Fruit fly (Drosophila melanogaster) whole organism, embryonic: ENCODE results near the gene CG8891.

Experiments
- BtbVII ChIP-seq: fragments of 200-800 bp; sonication (Bioruptor generic); optimal IDR thresholded peaks from 3 replicates; lab custom pipeline; 2017; ENCODE audit warnings: missing biosample characterization, mild to moderate bottlenecking, missing genetic modification characterization
- CG10147 ChIP-seq: fragments of 200-800 bp; sonication (Bioruptor generic); optimal IDR thresholded peaks from 2 replicates; lab custom pipeline; 2019; ENCODE audit warnings: missing biosample characterization, mild to moderate bottlenecking, missing genetic modification characterization, moderate library complexity
- CG10267 ChIP-seq: fragments of 200-800 bp; sonication (Bioruptor generic); optimal IDR thresholded peaks from 2 replicates; lab custom pipeline; 2018; ENCODE audit warnings: missing biosample characterization, mild to moderate bottlenecking, missing genetic modification characterization, moderate library complexity
- CG13123 ChIP-seq: fragments of 200-800 bp; sonication (Bioruptor generic); optimal IDR thresholded peaks from 2 replicates; lab custom pipeline; 2016; ENCODE audit warnings: missing biosample characterization, missing genetic modification characterization
- CG13296 ChIP-seq: fragments of 200-800 bp; sonication (Bioruptor generic); optimal IDR thresholded peaks from 3 replicates; lab custom pipeline; 2018; ENCODE audit warnings: missing biosample characterization, mild to moderate bottlenecking, missing genetic modification characterization
- CG14014 ChIP-seq: fragments of 200-800 bp; sonication (Bioruptor generic); IDR thresholded peaks from 2 replicates; pipeline ENCODE4 v1.3.6; 2022; ENCODE audit warnings: missing biosample characterization, missing genetic modification characterization
- CG1602 ChIP-seq: fragments of 200-800 bp; sonication (Bioruptor generic); optimal IDR thresholded peaks from 3 replicates; lab custom pipeline; 2016; ENCODE audit warnings: missing biosample characterization, missing genetic modification characterization
- CG16815 ChIP-seq: fragments of 200-800 bp; sonication (Bioruptor generic); optimal IDR thresholded peaks from 3 replicates; lab custom pipeline; 2017; ENCODE audit warnings: missing biosample characterization, mild to moderate bottlenecking, missing genetic modification characterization
- CG17385 ChIP-seq: fragments of 200-800 bp; sonication (Bioruptor generic); optimal IDR thresholded peaks from 3 replicates; lab custom pipeline; 2018; ENCODE audit warnings: missing biosample characterization, mild to moderate bottlenecking, missing genetic modification characterization
- CG17829 ChIP-seq: fragments of 200-800 bp; optimal IDR thresholded peaks from 2 replicates; lab custom pipeline; 2019; ENCODE audit warnings: missing biosample characterization, mild to moderate bottlenecking, missing genetic modification characterization, moderate library complexity
- CG1832 ChIP-seq: fragments of 200-800 bp; sonication (Bioruptor generic); optimal IDR thresholded peaks from 2 replicates; lab custom pipeline; 2017; ENCODE audit warnings: missing biosample characterization, mild to moderate bottlenecking, missing genetic modification characterization, inconsistent platforms
- CG2116 ChIP-seq: fragments of 200-800 bp; sonication (Bioruptor generic); optimal IDR thresholded peaks from 3 replicates; lab custom pipeline; 2018; ENCODE audit warnings: missing biosample characterization, mild to moderate bottlenecking, missing genetic modification characterization
- CG3163 ChIP-seq: fragments of 200-800 bp; sonication (Bioruptor generic); optimal IDR thresholded peaks from 3 replicates; lab custom pipeline; 2016; ENCODE audit warnings: missing biosample characterization, missing genetic modification characterization
- CG3281 ChIP-seq: fragments of 200-800 bp; sonication (Bioruptor generic); optimal IDR thresholded peaks from 3 replicates; lab custom pipeline; 2017; ENCODE audit warnings: missing biosample characterization, mild to moderate bottlenecking, missing genetic modification characterization
- CG4424 ChIP-seq: fragments of 200-800 bp; sonication (Bioruptor generic); optimal IDR thresholded peaks from 3 replicates; lab custom pipeline; 2016; ENCODE audit warnings: missing biosample characterization, missing genetic modification characterization
- CG6254 ChIP-seq: fragments of 200-800 bp; sonication (Bioruptor generic); optimal IDR thresholded peaks from 3 replicates; lab custom pipeline; 2017; ENCODE audit warnings: mild to moderate bottlenecking, missing biosample characterization, missing genetic modification reagents, missing genetic modification characterization
- CG6683 ChIP-seq: fragments of 200-800 bp; sonication (Bioruptor generic); optimal IDR thresholded peaks from 2 replicates; lab custom pipeline; 2017; ENCODE audit warnings: missing biosample characterization, mild to moderate bottlenecking, missing genetic modification characterization, missing genetic modification reagents
- Dbx ChIP-seq: fragments of 200-800 bp; sonication (Bioruptor generic); IDR thresholded peaks from 3 replicates; pipeline ENCODE4 v1.3.6; 2022; ENCODE audit warnings: missing biosample characterization, missing genetic modification characterization
- Gug ChIP-seq: fragments of 200-800 bp; sonication (Bioruptor generic); IDR thresholded peaks from 4 replicates; pipeline ENCODE4 v1.3.6; 2022; ENCODE audit warnings: missing biosample characterization, missing genetic modification characterization
- H15 ChIP-seq: fragments of 200-800 bp; sonication (Bioruptor generic); IDR thresholded peaks from 3 replicates; pipeline ENCODE4 v1.3.6; 2022; ENCODE audit warnings: missing biosample characterization, missing genetic modification characterization
- MBD-R2 ChIP-seq: fragments of 200-800 bp; sonication (Bioruptor generic); IDR thresholded peaks from 2 replicates; pipeline ENCODE4 v1.3.6; 2022; ENCODE audit warnings: missing biosample characterization, missing genetic modification characterization
- Max ChIP-seq: fragments of 200-800 bp; sonication (Bioruptor generic); optimal IDR thresholded peaks from 2 replicates; lab custom pipeline; 2016; ENCODE audit warnings: missing biosample characterization, mild to moderate bottlenecking, missing genetic modification characterization
- Mrtf ChIP-seq: fragments of 200-800 bp; sonication (Bioruptor generic); IDR thresholded peaks from 3 replicates; pipeline ENCODE4 v1.3.6; 2022; ENCODE audit warnings: missing biosample characterization, missing genetic modification characterization
- Ptx1 ChIP-seq: fragments of 200-800 bp; sonication (Bioruptor generic); IDR thresholded peaks from 2 replicates; pipeline ENCODE4 v1.3.6; 2022; ENCODE audit warnings: missing biosample characterization, missing genetic modification characterization
- Ssrp ChIP-seq: fragments of 200-800 bp; sonication (Bioruptor generic); optimal IDR thresholded peaks from 2 replicates; lab custom pipeline; 2018; ENCODE audit warnings: missing biosample characterization, mild to moderate bottlenecking, missing genetic modification characterization, moderate library complexity
- ab ChIP-seq: fragments of 200-800 bp; sonication (Bioruptor generic); optimal IDR thresholded peaks from 2 replicates; lab custom pipeline; 2016; ENCODE audit warnings: missing biosample characterization, missing genetic modification characterization
- az2 ChIP-seq: fragments of 200-800 bp; sonication (Bioruptor generic); optimal IDR thresholded peaks from 3 replicates; lab custom pipeline; 2016; ENCODE audit warnings: missing biosample characterization, missing genetic modification characterization
- bowl ChIP-seq: fragments of 200-800 bp; sonication (Bioruptor generic); IDR thresholded peaks from 2 replicates; pipeline ENCODE4 v1.3.6; 2022; ENCODE audit warnings: missing biosample characterization, missing genetic modification characterization
- btn ChIP-seq: fragments of 200-800 bp; sonication (Bioruptor generic); optimal IDR thresholded peaks from 2 replicates; lab custom pipeline; 2016; ENCODE audit warnings: missing biosample characterization, missing genetic modification characterization
- croc ChIP-seq: fragments of 200-800 bp; sonication (Bioruptor generic); conservative IDR thresholded peaks from 3 replicates; pipeline ENCODE4 v1.3.6; 2022; ENCODE audit warnings: missing biosample characterization, missing genetic modification characterization
- crol ChIP-seq: fragments of 200-800 bp; sonication (Bioruptor generic); IDR thresholded peaks from 2 replicates; pipeline ENCODE4 v1.3.6; 2022; ENCODE audit warnings: missing biosample characterization, missing genetic modification characterization
- crp ChIP-seq, 2 experiments: fragments of 200-800 bp; sonication (Bioruptor generic); optimal IDR thresholded peaks; 2 replicates in 1 of 2; 3 replicates in 1 of 2; lab custom pipeline; 2017; ENCODE audit warnings: missing biosample characterization in 2 of 2, missing genetic modification characterization in 2 of 2, mild to moderate bottlenecking in 1 of 2, moderate library complexity in 1 of 2
- dan ChIP-seq: fragments of 200-800 bp; sonication (Bioruptor generic); IDR thresholded peaks from 2 replicates; pipeline ENCODE4 v1.3.6; 2022; ENCODE audit warnings: missing biosample characterization, missing genetic modification characterization
- disco-r ChIP-seq: fragments of 200-800 bp; sonication (Bioruptor generic); optimal IDR thresholded peaks from 2 replicates; lab custom pipeline; 2016; ENCODE audit warnings: missing biosample characterization, missing genetic modification characterization
- fru ChIP-seq: fragments of >200 bp; optimal IDR thresholded peaks from 2 replicates; lab custom pipeline; 2017
- gfzf ChIP-seq: fragments of 200-800 bp; sonication (Bioruptor generic); optimal IDR thresholded peaks from 2 replicates; lab custom pipeline; 2016; ENCODE audit warnings: missing biosample characterization, mild to moderate bottlenecking, missing genetic modification characterization, moderate library complexity
- gsb-n ChIP-seq: fragments of 200-800 bp; sonication (Bioruptor generic); optimal IDR thresholded peaks from 3 replicates; lab custom pipeline; 2018; ENCODE audit warnings: missing biosample characterization, mild to moderate bottlenecking, missing genetic modification characterization
- hb ChIP-seq: fragments of 200-800 bp; sonication (Bioruptor generic); IDR thresholded peaks from 3 replicates; pipeline ENCODE4 v1.3.6; 2022; ENCODE audit warnings: missing biosample characterization, missing genetic modification characterization; ENCODE audit not compliant: partially characterized antibody
- hth ChIP-seq: fragments of >200 bp; optimal IDR thresholded peaks from 2 replicates; lab custom pipeline; 2017; ENCODE audit warnings: inconsistent platforms
- ind ChIP-seq: fragments of 200-800 bp; sonication (Bioruptor generic); optimal IDR thresholded peaks from 3 replicates; lab custom pipeline; 2016; ENCODE audit warnings: missing biosample characterization, missing genetic modification characterization
- jing ChIP-seq: fragments of 200-800 bp; sonication (Bioruptor generic); optimal IDR thresholded peaks from 2 replicates; lab custom pipeline; 2018; ENCODE audit warnings: missing biosample characterization, mild to moderate bottlenecking, missing genetic modification characterization
- ken ChIP-seq: fragments of 200-800 bp; sonication (Bioruptor generic); IDR thresholded peaks from 3 replicates; pipeline ENCODE4 v1.3.6; 2022; ENCODE audit warnings: missing biosample characterization, missing genetic modification characterization
- lbe ChIP-seq: fragments of 200-800 bp; sonication (Bioruptor generic); optimal IDR thresholded peaks from 2 replicates; lab custom pipeline; 2016; ENCODE audit warnings: missing biosample characterization, mild to moderate bottlenecking, missing genetic modification characterization
- nau ChIP-seq: fragments of 200-800 bp; sonication (Bioruptor generic); optimal IDR thresholded peaks from 3 replicates; lab custom pipeline; 2017; ENCODE audit warnings: missing biosample characterization, mild to moderate bottlenecking, missing genetic modification characterization, missing genetic modification reagents
- nmo ChIP-seq: fragments of 200-800 bp; sonication (Bioruptor generic); optimal IDR thresholded peaks from 2 replicates; lab custom pipeline; 2018; ENCODE audit warnings: missing biosample characterization, mild to moderate bottlenecking, missing genetic modification characterization, moderate library complexity
- psq ChIP-seq: fragments of 200-800 bp; sonication (Bioruptor generic); optimal IDR thresholded peaks from 2 replicates; lab custom pipeline; 2017; ENCODE audit warnings: missing biosample characterization, missing genetic modification characterization
- row ChIP-seq: fragments of 200-800 bp; sonication (Bioruptor generic); IDR thresholded peaks from 3 replicates; pipeline ENCODE4 v1.3.6; 2022; ENCODE audit warnings: missing biosample characterization, missing genetic modification characterization
- run ChIP-seq: fragments of 200-800 bp; sonication (Bioruptor generic); optimal IDR thresholded peaks from 3 replicates; lab custom pipeline; 2018; ENCODE audit warnings: missing biosample characterization, mild to moderate bottlenecking, missing genetic modification characterization
- seq ChIP-seq: fragments of 200-800 bp; sonication (Bioruptor generic); IDR thresholded peaks from 2 replicates; pipeline ENCODE4 v1.3.6; 2022; ENCODE audit warnings: missing biosample characterization, missing genetic modification characterization
- sim ChIP-seq: fragments of 200-800 bp; sonication (Bioruptor generic); IDR thresholded peaks from 2 replicates; pipeline ENCODE4 v1.3.6; 2022; ENCODE audit warnings: missing biosample characterization, missing genetic modification characterization
- tna ChIP-seq: fragments of 200-800 bp; sonication (Bioruptor generic); IDR thresholded peaks from 2 replicates; pipeline ENCODE4 v1.3.6; 2022; ENCODE audit warnings: missing biosample characterization, missing genetic modification characterization; ENCODE audit not compliant: partially characterized antibody

CG8891 gene

DNA sequence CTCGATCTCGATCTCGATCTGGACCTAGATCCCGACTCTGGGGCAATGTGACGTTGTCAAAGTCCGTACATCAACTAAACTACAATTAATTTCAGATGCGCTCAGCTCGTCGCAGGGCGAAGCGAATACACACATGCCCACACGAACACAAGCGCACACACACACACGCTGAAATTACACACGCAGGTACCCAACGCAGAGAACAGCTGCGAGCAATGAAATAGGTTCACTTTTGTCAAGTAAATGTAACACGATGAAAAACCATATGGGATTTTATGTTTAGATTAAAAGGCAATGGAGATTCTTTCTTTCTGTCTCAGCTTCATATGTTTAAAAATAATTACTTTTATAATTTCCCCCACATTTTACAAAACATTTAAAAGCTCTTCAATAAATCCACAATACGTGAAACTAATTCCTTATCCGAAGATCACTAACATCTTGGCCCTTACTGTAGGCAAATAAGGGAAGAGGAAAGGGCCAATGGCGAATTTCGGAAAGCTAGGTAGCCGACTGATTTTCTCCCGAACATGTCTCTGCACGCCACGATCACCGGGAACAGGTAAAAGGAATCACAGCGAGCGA is 21.2 kb upstream of the CG8891 start (continued):
- TF ChIP-seq crol (no peak), gsb-n (tag; lab: Kevin White, UChicago) (peak; percentile 73), Max (peak; percentile 78), CG3163 (GFP tag; lab: Kevin White, UChicago) (no peak), CG10147 (GFP tag; lab: Kevin White, UChicago) (peak; percentile 74), bowl (peak; percentile 40; the same call in 1 of the 2 replicates), Ptx1 (GFP tag; lab: Robert Waterston, UW) (peak; percentile 83), sim (peak; percentile 50; the same call in 1 of the 2 replicates), btn (GFP tag; lab: Kevin White, UChicago) (no peak), az2 (GFP tag; lab: Kevin White, UChicago) (peak; percentile 77), gfzf (GFP tag; lab: Kevin White, UChicago) (no peak), psq (GFP tag; lab: Kevin White, UChicago) (peak; percentile 60), CG1832 (GFP tag; lab: Kevin White, UChicago) (no peak), ab (GFP tag; lab: Kevin White, UChicago) (peak; percentile 66), run (tag; lab: Kevin White, UChicago) (peak; percentile 27), CG2116 (peak; percentile 59), tna (GFP tag; lab: Robert Waterston, UW) (no peak), lbe (peak; percentile 86), CG3281 (GFP tag; lab: Kevin White, UChicago) (peak; percentile 88), MBD-R2 (peak; percentile 33; the same call in 1 of the 2 replicates), croc (GFP tag; lab: Robert Waterston, UW) (peak; percentile 75), disco-r (GFP tag; lab: Kevin White, UChicago) (peak; percentile 69), nau (GFP tag; lab: Kevin White, UChicago) (peak; percentile 67), jing (peak; percentile 65), Dbx (GFP tag; lab: Robert Waterston, UW) (peak; percentile 53), CG6683 (GFP tag; lab: Kevin White, UChicago) (peak; percentile 62), CG14014 (GFP tag; lab: Robert Waterston, UW) (peak; percentile 78), dan (GFP tag; lab: Robert Waterston, UW) (no peak), CG1602 (peak; percentile 73), fru (lab: Kevin White, UChicago) (no peak), CG10267 (tag; lab: Kevin White, UChicago) (peak; percentile 83), H15 (GFP tag; lab: Robert Waterston, UW) (0 out of 3 replicates have a peak, but pooled peaks have one; percentile 45), ind (peak; percentile 74), ken (peak; percentile 51; the same call in 2 of the 3 replicates), CG17829 (tag; lab: Kevin White, UChicago) (peak; percentile 92), hb (GFP tag; lab: Robert Waterston, UW) (no peak), CG16815 (GFP tag; lab: Kevin White, UChicago) (peak; percentile 90), crp (GFP tag; optimal IDR thresholded peaks at IDR 0.05; lab: Kevin White, UChicago) (peak in 1 of 2 experiments; percentile 21), nmo (GFP tag; lab: Kevin White, UChicago) (peak; percentile 86), CG13296 (peak; percentile 81), CG17385 (GFP tag; lab: Kevin White, UChicago) (peak; percentile 78), BtbVII (GFP tag; lab: Kevin White, UChicago) (peak; percentile 84), seq (GFP tag; lab: Robert Waterston, UW) (peak; percentile 78), row (GFP tag; lab: Robert Waterston, UW) (peak; percentile 90), CG4424 (GFP tag; lab: Kevin White, UChicago) (peak; percentile 75), hth (lab: Kevin White, UChicago) (no peak), Ssrp (tag; lab: Kevin White, UChicago) (peak; percentile 75), Mrtf (GFP tag; lab: Robert Waterston, UW) (peak; percentile 74; the same call in 2 of the 3 replicates), CG13123 (GFP tag; lab: Kevin White, UChicago) (peak; percentile 41), CG6254 (peak; percentile 75), Gug (peak; percentile 66)
